Worm (Caenorhabditis elegans) whole organism, L3 larva: Measurements from ENCODE around the gene dnj-16.

Experiments used
- ZK546.5 ChIP-seq: sonication (generic microtip); optimal IDR thresholded peaks from 2 replicates; lab custom pipeline; 2017; ENCODE audit warnings: missing biosample characterization, missing genetic modification characterization
- ama-1 ChIP-seq: fragments of 150-350 bp; optimal IDR thresholded peaks from 2 replicates; lab custom pipeline; 2018
- elt-3 ChIP-seq, 3 experiments: fragments of 150-350 bp in 1 of 3; sonication (generic microtip) in 2 of 3; optimal IDR thresholded peaks; 2 replicates in 2 of 3; 4 replicates in 1 of 3; lab custom pipeline; 2014 to 2017; ENCODE audit warnings: missing biosample characterization in 3 of 3, missing genetic modification characterization in 3 of 3
- fkh-10 ChIP-seq: sonication (generic microtip); optimal IDR thresholded peaks from 2 replicates; lab custom pipeline; 2017; ENCODE audit warnings: missing biosample characterization, missing genetic modification reagents, missing genetic modification characterization
- lin-15B ChIP-seq: fragments of 150-350 bp; optimal IDR thresholded peaks from 2 replicates; lab custom pipeline; 2014; ENCODE audit warnings: missing biosample characterization, missing genetic modification characterization
- lin-39 ChIP-seq: fragments of 150-350 bp; optimal IDR thresholded peaks from 2 replicates; lab custom pipeline; 2018; ENCODE audit warnings: missing biosample characterization, missing genetic modification reagents, missing genetic modification characterization
- nhr-11 ChIP-seq: fragments of 150-350 bp; optimal IDR thresholded peaks from 2 replicates; lab custom pipeline; 2014; ENCODE audit warnings: missing biosample characterization, missing genetic modification characterization
- nhr-237 ChIP-seq: fragments of 150-350 bp; optimal IDR thresholded peaks from 2 replicates; lab custom pipeline; 2014; ENCODE audit warnings: missing biosample characterization, missing genetic modification characterization
- pha-4 ChIP-seq: fragments of 150-350 bp; optimal IDR thresholded peaks from 2 replicates; lab custom pipeline; 2014; ENCODE audit warnings: missing biosample characterization, missing genetic modification reagents, missing genetic modification characterization
- sea-2 ChIP-seq: fragments of 150-350 bp; sonication (generic microtip); optimal IDR thresholded peaks from 4 replicates; lab custom pipeline; 2014; ENCODE audit warnings: missing biosample characterization, missing genetic modification reagents, missing genetic modification characterization
- snpc-4 ChIP-seq: fragments of 150-350 bp; optimal IDR thresholded peaks from 2 replicates; lab custom pipeline; 2014; ENCODE audit warnings: missing biosample characterization, missing genetic modification characterization
- unc-39 ChIP-seq: sonication (generic microtip); optimal IDR thresholded peaks from 4 replicates; lab custom pipeline; 2017; ENCODE audit warnings: missing biosample characterization, missing genetic modification characterization
- unc-62 ChIP-seq: fragments of 150-350 bp; sonication (generic microtip); optimal IDR thresholded peaks from 4 replicates; lab custom pipeline; 2014; ENCODE audit warnings: missing biosample characterization, missing genetic modification reagents, missing genetic modification characterization
- ztf-4 ChIP-seq: fragments of 150-350 bp; optimal IDR thresholded peaks from 2 replicates; lab custom pipeline; 2014; ENCODE audit warnings: missing biosample characterization, missing genetic modification characterization

DNA sequence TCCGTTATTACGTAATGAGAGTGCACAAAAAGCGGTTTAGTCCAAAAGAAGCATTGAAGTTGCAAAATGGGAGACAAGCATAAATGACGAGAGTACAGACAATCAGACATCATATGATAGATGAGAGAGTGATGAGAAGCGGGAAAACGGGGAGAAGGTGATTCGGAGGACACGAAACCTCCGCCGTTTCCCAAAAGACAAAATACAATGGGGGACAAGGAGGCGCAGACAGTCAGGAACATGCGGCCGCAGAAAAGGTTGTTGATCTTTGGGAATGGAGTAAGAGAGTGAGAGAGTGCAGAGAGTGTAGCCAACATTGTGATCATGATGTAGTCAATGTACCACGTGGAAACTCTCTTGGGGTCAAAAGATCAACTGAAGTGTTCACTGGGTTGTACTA is 46.7 kb downstream of the dnj-16 start:
- TF ChIP-seq pha-4 (tag; lab: Kevin White, UChicago): peak; percentile 99
- peak; percentile 60 for TF ChIP-seq lin-15B (tag; lab: Kevin White, UChicago)
- peak; percentile 12 for TF ChIP-seq ztf-4 (tag; lab: Kevin White, UChicago)
- peak; percentile 89 for TF ChIP-seq lin-39 (tag; lab: Kevin White, UChicago)
- TF ChIP-seq ama-1 (lab: Kevin White, UChicago): no peak
- TF ChIP-seq ZK546.5 (tag; lab: Kevin White, UChicago): no peak
- peak; percentile 63 for TF ChIP-seq fkh-10 (GFP tag; lab: Kevin White, UChicago)
- peak; percentile 85 for TF ChIP-seq unc-62 (GFP tag; lab: Kevin White, UChicago)
- peak; percentile 64 for TF ChIP-seq sea-2 (GFP tag; lab: Kevin White, UChicago)
- no peak for TF ChIP-seq nhr-237 (tag; lab: Kevin White, UChicago)
- TF ChIP-seq snpc-4 (tag; lab: Kevin White, UChicago): peak; percentile 61
- no peak for TF ChIP-seq elt-3 (tag; optimal IDR thresholded peaks at IDR 0.05; lab: Kevin White, UChicago)
- no peak for TF ChIP-seq unc-39
- TF ChIP-seq nhr-11 (tag; lab: Kevin White, UChicago): peak; percentile 100
